Worm (Caenorhabditis elegans) whole organism, L1 larva: Measurements from ENCODE around the gene ints-9.

Source experiments
- C04F5.9 ChIP-seq: sonication (generic microtip); optimal IDR thresholded peaks from 2 replicates; lab custom pipeline; 2016; ENCODE audit warnings: missing genetic modification characterization, missing compliant biosample characterization
- C16A3.4 ChIP-seq: fragments of 150-350 bp; optimal IDR thresholded peaks from 2 replicates; lab custom pipeline; 2014; ENCODE audit warnings: missing biosample characterization, missing genetic modification characterization
- C34B4.2 ChIP-seq: sonication (generic microtip); optimal IDR thresholded peaks from 2 replicates; lab custom pipeline; 2017; ENCODE audit warnings: mild to moderate bottlenecking, missing genetic modification characterization, missing compliant biosample characterization
- Y116A8C.19 ChIP-seq: sonication (generic microtip); optimal IDR thresholded peaks from 2 replicates; lab custom pipeline; 2016; ENCODE audit warnings: missing compliant biosample characterization, missing genetic modification characterization, borderline replicate concordance
- aha-1 ChIP-seq: fragments of 150-350 bp; optimal IDR thresholded peaks from 2 replicates; lab custom pipeline; 2014; ENCODE audit warnings: missing biosample characterization, missing genetic modification characterization
- alr-1 ChIP-seq: fragments of 200-800 bp; sonication (Bioruptor generic); optimal IDR thresholded peaks from 2 replicates; lab custom pipeline; 2018; ENCODE audit warnings: borderline replicate concordance, mild to moderate bottlenecking, missing genetic modification characterization, missing compliant biosample characterization
- aly-2 ChIP-seq: fragments of 150-350 bp; optimal IDR thresholded peaks from 2 replicates; lab custom pipeline; 2014; ENCODE audit warnings: missing biosample characterization, missing genetic modification characterization
- ceh-63 ChIP-seq: fragments of 200-800 bp; sonication (Bioruptor generic); optimal IDR thresholded peaks from 2 replicates; lab custom pipeline; 2018; ENCODE audit warnings: mild to moderate bottlenecking, missing genetic modification characterization, missing compliant biosample characterization
- ceh-8 ChIP-seq: fragments of 200-800 bp; sonication (Bioruptor generic); optimal IDR thresholded peaks from 2 replicates; lab custom pipeline; 2018; ENCODE audit warnings: mild to moderate bottlenecking, missing genetic modification characterization, moderate library complexity, missing compliant biosample characterization
- ceh-88 ChIP-seq: fragments of 200-800 bp; sonication (Bioruptor generic); IDR thresholded peaks from 2 replicates; pipeline ENCODE4 v1.3.6; 2022; ENCODE audit warnings: missing genetic modification characterization, missing compliant biosample characterization
- dpl-1 ChIP-seq, 3 experiments: fragments of 150-350 bp in 2 of 3; sonication (generic microtip) in 1 of 3; optimal IDR thresholded peaks; 2 replicates each; lab custom pipeline; 2014 to 2017; ENCODE audit warnings: missing biosample characterization in 3 of 3, missing genetic modification characterization in 3 of 3, missing genetic modification reagents in 3 of 3
- efl-3 ChIP-seq: fragments of 200-800 bp; sonication (Bioruptor generic); optimal IDR thresholded peaks from 2 replicates; lab custom pipeline; 2018; ENCODE audit warnings: mild to moderate bottlenecking, missing genetic modification characterization, missing compliant biosample characterization
- egl-27 ChIP-seq, 2 experiments: fragments of 150-350 bp in 1 of 2; sonication (generic microtip); optimal IDR thresholded peaks; 3 replicates each; lab custom pipeline; 2017 to 2018; ENCODE audit warnings: missing biosample characterization in 2 of 2, missing genetic modification characterization in 2 of 2, missing genetic modification reagents in 2 of 2
- elt-2 ChIP-seq: sonication (generic microtip); optimal IDR thresholded peaks from 2 replicates; lab custom pipeline; 2016; ENCODE audit warnings: missing genetic modification characterization, mild to moderate bottlenecking, inconsistent platforms, missing compliant biosample characterization, missing genetic modification reagents
- ets-5 ChIP-seq: fragments of 200-800 bp; sonication (Bioruptor generic); IDR thresholded peaks from 2 replicates; pipeline ENCODE4 v1.3.6; 2022; ENCODE audit warnings: missing genetic modification characterization, missing compliant biosample characterization
- fkh-4 ChIP-seq: sonication (generic microtip); optimal IDR thresholded peaks from 2 replicates; lab custom pipeline; 2016; ENCODE audit warnings: missing compliant biosample characterization, missing genetic modification characterization, borderline replicate concordance
- fkh-8 ChIP-seq: sonication (generic microtip); optimal IDR thresholded peaks from 2 replicates; lab custom pipeline; 2016; ENCODE audit warnings: mild to moderate bottlenecking, missing genetic modification characterization, missing compliant biosample characterization
- grh-1 ChIP-seq: fragments of 200-800 bp; sonication (Bioruptor generic); IDR thresholded peaks from 2 replicates; pipeline ENCODE4 v1.3.6; 2022; ENCODE audit warnings: missing genetic modification reagents, missing genetic modification characterization, missing compliant biosample characterization
- irx-1 ChIP-seq: sonication (generic microtip); optimal IDR thresholded peaks from 2 replicates; lab custom pipeline; 2016; ENCODE audit warnings: missing genetic modification characterization, missing compliant biosample characterization
- jun-1 ChIP-seq: fragments of 150-350 bp; optimal IDR thresholded peaks from 2 replicates; lab custom pipeline; 2014; ENCODE audit warnings: missing biosample characterization, missing genetic modification reagents, missing genetic modification characterization
- lin-15B ChIP-seq: fragments of 150-350 bp; sonication (generic microtip); optimal IDR thresholded peaks from 3 replicates; lab custom pipeline; 2014; ENCODE audit warnings: missing biosample characterization, missing genetic modification characterization
- lir-3 ChIP-seq: sonication (generic microtip); optimal IDR thresholded peaks from 2 replicates; lab custom pipeline; 2016; ENCODE audit warnings: mild to moderate bottlenecking, missing genetic modification characterization, moderate library complexity, missing compliant biosample characterization; ENCODE audit not compliant: poor library complexity
- lsy-2 ChIP-seq, 2 experiments: fragments of 150-350 bp; optimal IDR thresholded peaks; 2 replicates each; lab custom pipeline; 2014; ENCODE audit warnings: missing biosample characterization in 2 of 2, missing genetic modification characterization in 2 of 2
- mdl-1 ChIP-seq, 2 experiments: fragments of 150-350 bp; optimal IDR thresholded peaks; 2 replicates each; lab custom pipeline; 2014 to 2017; ENCODE audit warnings: missing biosample characterization in 2 of 2, missing genetic modification characterization in 2 of 2, inconsistent platforms in 1 of 2
- mep-1 ChIP-seq: fragments of 150-350 bp; optimal IDR thresholded peaks from 2 replicates; lab custom pipeline; 2014; ENCODE audit warnings: missing biosample characterization, missing genetic modification characterization
- nhr-19 ChIP-seq: fragments of 200-800 bp; sonication (Bioruptor generic); conservative IDR thresholded peaks from 2 replicates; pipeline ENCODE4 v1.3.6; 2022; ENCODE audit warnings: missing genetic modification characterization, missing compliant biosample characterization
- nhr-237 ChIP-seq: fragments of 150-350 bp; optimal IDR thresholded peaks from 2 replicates; lab custom pipeline; 2014; ENCODE audit warnings: missing biosample characterization, missing genetic modification characterization
- nhr-47 ChIP-seq: sonication (generic microtip); optimal IDR thresholded peaks from 2 replicates; lab custom pipeline; 2016; ENCODE audit warnings: mild to moderate bottlenecking, missing genetic modification characterization, moderate library complexity, missing compliant biosample characterization
- nhr-84 ChIP-seq: sonication (generic microtip); optimal IDR thresholded peaks from 2 replicates; lab custom pipeline; 2017; ENCODE audit warnings: missing biosample characterization, missing genetic modification characterization
- pag-3 ChIP-seq: sonication (generic microtip); optimal IDR thresholded peaks from 2 replicates; lab custom pipeline; 2017; ENCODE audit warnings: missing genetic modification characterization, mild to moderate bottlenecking, missing compliant biosample characterization, antibody characterized with exemption, borderline replicate concordance; ENCODE audit not compliant: insufficient read depth
- snu-23 ChIP-seq: sonication (generic microtip); optimal IDR thresholded peaks from 2 replicates; lab custom pipeline; 2016; ENCODE audit warnings: missing genetic modification characterization, missing compliant biosample characterization
- tlp-1 ChIP-seq: fragments of 150-350 bp; optimal IDR thresholded peaks from 2 replicates; lab custom pipeline; 2014; ENCODE audit warnings: missing biosample characterization, missing genetic modification characterization
- unc-62 ChIP-seq: fragments of 150-350 bp; optimal IDR thresholded peaks from 2 replicates; lab custom pipeline; 2014; ENCODE audit warnings: missing biosample characterization, missing genetic modification reagents, missing genetic modification characterization
- unc-86 ChIP-seq: sonication (generic microtip); optimal IDR thresholded peaks from 2 replicates; lab custom pipeline; 2016; ENCODE audit warnings: missing genetic modification characterization, missing compliant biosample characterization
- unc-98 ChIP-seq: fragments of 200-800 bp; sonication (Bioruptor generic); IDR thresholded peaks from 2 replicates; pipeline ENCODE4 v1.3.6; 2022; ENCODE audit warnings: missing genetic modification characterization, missing compliant biosample characterization
- xbp-1 ChIP-seq: sonication (generic microtip); optimal IDR thresholded peaks from 2 replicates; lab custom pipeline; 2016; ENCODE audit warnings: missing genetic modification characterization, missing compliant biosample characterization
- zag-1 ChIP-seq: fragments of 150-350 bp; optimal IDR thresholded peaks from 2 replicates; lab custom pipeline; 2014; ENCODE audit warnings: missing biosample characterization, missing genetic modification characterization
- zip-4 ChIP-seq: fragments of 200-800 bp; sonication (Bioruptor generic); optimal IDR thresholded peaks from 2 replicates; lab custom pipeline; 2018; ENCODE audit warnings: mild to moderate bottlenecking, missing genetic modification characterization, moderate library complexity, missing compliant biosample characterization
- ztf-11 ChIP-seq, 2 experiments: sonication (generic microtip); optimal IDR thresholded peaks; 2 replicates each; lab custom pipeline; 2016 to 2017; ENCODE audit warnings: missing genetic modification characterization in 2 of 2, missing biosample characterization in 1 of 2, missing compliant biosample characterization in 1 of 2

The ints-9 gene

DNA sequence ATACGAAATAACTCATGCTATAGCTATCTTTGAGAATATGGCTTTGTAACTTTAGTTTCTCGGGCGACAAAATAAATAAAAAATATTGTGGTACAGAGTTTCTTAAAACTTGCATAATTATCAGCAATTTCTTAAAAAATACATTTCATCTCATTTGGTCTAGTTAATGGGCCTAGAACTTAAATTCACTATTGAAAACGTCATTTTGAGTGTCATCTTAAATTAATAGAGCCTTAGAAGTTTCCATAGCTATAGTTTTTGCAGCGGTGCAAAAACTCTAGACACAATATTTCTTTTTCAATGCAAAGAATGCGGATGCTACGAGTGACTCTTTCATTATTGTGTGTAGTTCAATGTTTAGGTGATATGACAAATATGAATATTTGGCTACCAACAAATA lies 36.4 kb downstream of the ints-9 start, which contains the start of gene clec-215:
Gene clec-215, plus strand, starts transcription at position 301 of the 400 bp plus-strand sequence.
- TF ChIP-seq ztf-11 (tag; optimal IDR thresholded peaks at IDR 0.05; lab: Kevin White, UChicago) (no peak), zag-1 (tag; lab: Kevin White, UChicago) (no peak), mep-1 (tag; lab: Kevin White, UChicago) (no peak), unc-98 (GFP tag; lab: Robert Waterston, UW) (no peak), pag-3 (no peak), nhr-47 (tag; lab: Kevin White, UChicago) (no peak), efl-3 (GFP tag; lab: Kevin White, UChicago) (no peak), fkh-8 (tag; lab: Kevin White, UChicago) (no peak), dpl-1 (GFP tag; optimal IDR thresholded peaks at IDR 0.05; lab: Kevin White, UChicago) (no peak), jun-1 (tag; lab: Kevin White, UChicago) (no peak), nhr-84 (tag; lab: Kevin White, UChicago) (no peak), aha-1 (tag; lab: Kevin White, UChicago) (no peak), ets-5 (GFP tag; lab: Robert Waterston, UW) (no peak), elt-2 (no peak)

ce11 chrV:7618114-7618513 lies 42.5 kb downstream of the ints-9 start, which contains the start of gene C50E3.15:
Gene C50E3.15, plus strand, starts transcription at chrV:7618414.
- TF ChIP-seq fkh-4 (tag; lab: Kevin White, UChicago) (no peak), alr-1 (tag; lab: Kevin White, UChicago) (no peak), nhr-19 (GFP tag; lab: Robert Waterston, UW) (no peak), snu-23 (GFP tag; lab: Kevin White, UChicago) (no peak), aly-2 (tag; lab: Kevin White, UChicago) (no peak), C34B4.2 (tag; lab: Kevin White, UChicago) (no peak), Y116A8C.19 (tag; lab: Kevin White, UChicago) (no peak), C16A3.4 (tag; lab: Kevin White, UChicago) (no peak), efl-3 (GFP tag; lab: Kevin White, UChicago) (no peak), unc-86 (tag; lab: Kevin White, UChicago) (no peak), irx-1 (no peak), C04F5.9 (tag; lab: Kevin White, UChicago) (no peak), grh-1 (no peak), xbp-1 (tag; lab: Kevin White, UChicago) (no peak), dpl-1 (GFP tag; optimal IDR thresholded peaks at IDR 0.05; lab: Kevin White, UChicago) (no peak), lin-15B (tag; lab: Kevin White, UChicago) (no peak), nhr-237 (tag; lab: Kevin White, UChicago) (no peak), ets-5 (GFP tag; lab: Robert Waterston, UW) (no peak), tlp-1 (tag; lab: Kevin White, UChicago) (no peak)

DNA sequence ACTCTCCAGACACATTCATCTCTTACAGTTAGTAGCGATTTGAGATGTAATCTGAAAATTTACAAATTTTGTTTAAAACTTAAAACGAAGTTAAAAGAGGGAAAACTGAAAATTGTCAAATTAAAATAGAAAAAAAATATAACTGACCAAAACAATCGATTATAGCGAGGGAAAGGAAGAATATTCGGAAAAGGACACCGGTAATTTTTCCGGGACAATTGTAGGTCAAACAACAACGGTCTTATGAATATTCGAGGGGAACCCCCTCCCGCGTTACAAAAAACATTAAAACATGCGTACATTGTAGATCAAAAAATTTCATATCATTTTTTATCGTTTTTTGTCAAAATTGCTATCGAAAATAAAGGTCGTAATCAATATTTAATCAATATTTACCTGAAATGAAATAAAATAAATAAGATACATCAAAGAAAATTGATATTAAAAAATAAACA lies 46.4 kb downstream of the ints-9 start, which contains the start of gene C50E3.12:
Gene C50E3.12, minus strand, starts transcription at position 51 of the 455 bp plus-strand sequence.
- TF ChIP-seq ceh-63 (GFP tag; lab: Kevin White, UChicago) = no peak
- TF ChIP-seq unc-62 (GFP tag; lab: Kevin White, UChicago) = no peak
- no peak for TF ChIP-seq mdl-1 (tag; optimal IDR thresholded peaks at IDR 0.05; lab: Kevin White, UChicago)
- TF ChIP-seq dpl-1 (GFP tag; optimal IDR thresholded peaks at IDR 0.05; lab: Kevin White, UChicago) = no peak
- no peak for TF ChIP-seq alr-1 (tag; lab: Kevin White, UChicago)
- no peak for TF ChIP-seq ztf-11 (tag; optimal IDR thresholded peaks at IDR 0.05; lab: Kevin White, UChicago)
- TF ChIP-seq lir-3 (tag; lab: Kevin White, UChicago) = no peak
- no peak for TF ChIP-seq ceh-88 (GFP tag; lab: Robert Waterston, UW)
- TF ChIP-seq zip-4 = no peak
- no peak for TF ChIP-seq nhr-84 (tag; lab: Kevin White, UChicago)
- no peak for TF ChIP-seq Y116A8C.19 (tag; lab: Kevin White, UChicago)
- no peak for TF ChIP-seq ceh-8 (GFP tag; lab: Kevin White, UChicago)
- no peak for TF ChIP-seq fkh-8 (tag; lab: Kevin White, UChicago)
- TF ChIP-seq jun-1 (tag; lab: Kevin White, UChicago) = no peak
- TF ChIP-seq elt-2 = no peak
- TF ChIP-seq tlp-1 (tag; lab: Kevin White, UChicago) = no peak
- no peak for TF ChIP-seq zag-1 (tag; lab: Kevin White, UChicago)
- TF ChIP-seq C04F5.9 (tag; lab: Kevin White, UChicago) = no peak
- no peak for TF ChIP-seq lsy-2 (tag; optimal IDR thresholded peaks at IDR 0.05; lab: Kevin White, UChicago)
- TF ChIP-seq egl-27 (tag; optimal IDR thresholded peaks at IDR 0.05; lab: Kevin White, UChicago) = no peak
